Worm (Caenorhabditis elegans): ENCODE measurements around the gene clec-184.

DNA sequence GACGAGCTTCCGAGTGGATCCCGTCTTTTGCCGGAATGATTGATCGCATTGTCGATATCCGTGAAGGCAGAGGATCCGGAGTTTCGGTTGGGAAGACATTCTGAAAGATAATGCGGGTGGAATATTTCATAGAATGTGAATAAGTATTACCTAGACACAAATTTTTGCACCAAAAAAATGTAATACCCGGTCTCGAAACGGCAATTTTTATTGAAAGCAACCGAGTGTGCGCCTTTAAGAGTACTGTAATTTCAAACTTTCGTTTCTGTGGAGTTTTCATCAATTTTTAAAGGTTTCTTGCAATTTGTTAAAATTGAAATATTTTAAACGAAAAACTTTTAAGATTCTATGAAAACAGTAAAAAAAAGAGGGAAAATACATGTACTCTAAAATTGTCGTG lies 11.5 kb downstream of the clec-184 start, which contains the start of gene C25G4.2:
- TF ChIP-seq ces-1 (GFP tag; optimal IDR thresholded peaks at IDR 0.05) (no peak), snpc-4 (tag; optimal IDR thresholded peaks at IDR 0.05) (no peak), lin-13 (tag; optimal IDR thresholded peaks at IDR 0.05) (no peak), unc-62 (GFP tag; optimal IDR thresholded peaks at IDR 0.05) (no peak), nhr-237 (tag; optimal IDR thresholded peaks at IDR 0.05) (no peak), tbx-8 (GFP tag; optimal IDR thresholded peaks at IDR 0.05) (no peak), nhr-76 (tag; optimal IDR thresholded peaks at IDR 0.05) (no peak), elt-3 (tag; optimal IDR thresholded peaks at IDR 0.05) (no peak), sem-2 (GFP tag; optimal IDR thresholded peaks at IDR 0.05) (no peak), nhr-28 (tag; optimal IDR thresholded peaks at IDR 0.05) (no peak)

Data from whole organism, mixed stage, embryonic.